Fruit fly (Drosophila melanogaster) whole organism, wandering third instar larva: Measurements from ENCODE around the gene Rsf1.

Source experiments
- Abd-B ChIP-seq: fragments of >200 bp; optimal IDR thresholded peaks from 2 replicates; lab custom pipeline; 2017; ENCODE audit warnings: missing biosample characterization, missing genetic modification characterization
- CG32264 ChIP-seq: fragments of 200-800 bp; sonication (Bioruptor generic); optimal IDR thresholded peaks from 2 replicates; lab custom pipeline; 2016; ENCODE audit warnings: missing biosample characterization, missing genetic modification characterization
- CrebA ChIP-seq: fragments of 200-800 bp; sonication (Bioruptor generic); optimal IDR thresholded peaks from 2 replicates; lab custom pipeline; 2016; ENCODE audit warnings: missing biosample characterization, mild to moderate bottlenecking, missing genetic modification characterization, borderline replicate concordance
- Dfd ChIP-seq: fragments of >200 bp; optimal IDR thresholded peaks from 2 replicates; lab custom pipeline; 2017; ENCODE audit warnings: missing biosample characterization, missing genetic modification characterization
- Dif ChIP-seq: fragments of 200-275, 200-300 bp; sonication (Bioruptor generic); optimal IDR thresholded peaks from 2 replicates; lab custom pipeline; 2018; ENCODE audit warnings: missing biosample characterization, missing genetic modification characterization; ENCODE audit not compliant: partially characterized antibody
- HLH106 ChIP-seq: fragments of 200-800 bp; optimal IDR thresholded peaks from 3 replicates; lab custom pipeline; 2019; ENCODE audit warnings: missing biosample characterization, mild to moderate bottlenecking, missing genetic modification characterization, moderate library complexity
- Hnf4 ChIP-seq: fragments of 200-800 bp; sonication (Bioruptor generic); optimal IDR thresholded peaks from 2 replicates; lab custom pipeline; 2016; ENCODE audit warnings: missing biosample characterization, mild to moderate bottlenecking, missing genetic modification characterization
- Jra ChIP-seq: sonication (Bioruptor generic); optimal IDR thresholded peaks from 2 replicates; lab custom pipeline; 2016; ENCODE audit warnings: missing biosample characterization, missing genetic modification characterization
- Mio ChIP-seq: sonication (Bioruptor generic); optimal IDR thresholded peaks from 2 replicates; lab custom pipeline; 2016; ENCODE audit warnings: missing biosample characterization, missing genetic modification characterization
- Myc ChIP-seq: fragments of >200 bp; optimal IDR thresholded peaks from 2 replicates; lab custom pipeline; 2017
- N ChIP-seq: fragments of >200 bp; optimal IDR thresholded peaks from 2 replicates; lab custom pipeline; 2018; ENCODE audit warnings: missing biosample characterization, missing external identifiers, missing genetic modification characterization
- OdsH ChIP-seq: fragments of 200-800 bp; sonication (Bioruptor generic); optimal IDR thresholded peaks from 2 replicates; lab custom pipeline; 2016; ENCODE audit warnings: missing biosample characterization, mild to moderate bottlenecking, missing genetic modification characterization
- Rel ChIP-seq, 2 experiments: fragments of 200-800 bp; sonication (Bioruptor generic) in 1 of 2; optimal IDR thresholded peaks; 2 replicates in 1 of 2; 3 replicates in 1 of 2; lab custom pipeline; 2016 to 2019; ENCODE audit warnings: mild to moderate bottlenecking in 2 of 2, missing biosample characterization in 2 of 2, missing genetic modification characterization in 2 of 2, moderate library complexity in 1 of 2
- Vsx2 ChIP-seq: fragments of 200-300, 225-300 bp; sonication (Bioruptor generic); optimal IDR thresholded peaks from 2 replicates; lab custom pipeline; 2018; ENCODE audit warnings: missing biosample characterization, missing genetic modification characterization; ENCODE audit not compliant: partially characterized antibody
- br ChIP-seq: fragments of 200-800 bp; sonication (Bioruptor generic); optimal IDR thresholded peaks from 2 replicates; lab custom pipeline; 2016; ENCODE audit warnings: missing biosample characterization, missing genetic modification characterization
- brk ChIP-seq: fragments of 200-800 bp; sonication (Bioruptor generic); optimal IDR thresholded peaks from 2 replicates; lab custom pipeline; 2016; ENCODE audit warnings: missing biosample characterization, mild to moderate bottlenecking, missing genetic modification characterization
- dl ChIP-seq, 2 experiments: fragments of 175-275, 200-275 bp in 1 of 2; fragments of 200-275 bp in 1 of 2; sonication (Bioruptor generic); optimal IDR thresholded peaks; lab custom pipeline; 2018; ENCODE audit warnings: mild to moderate bottlenecking in 2 of 2, missing biosample characterization in 2 of 2, missing genetic modification characterization in 2 of 2, moderate library complexity in 2 of 2; ENCODE audit not compliant: partially characterized antibody in 2 of 2, insufficient read depth in 1 of 2
- dmrt93B ChIP-seq: fragments of 200-800 bp; sonication (Bioruptor generic); optimal IDR thresholded peaks from 2 replicates; lab custom pipeline; 2018; ENCODE audit warnings: missing biosample characterization, mild to moderate bottlenecking, missing genetic modification characterization
- dsf ChIP-seq: sonication (Bioruptor generic); optimal IDR thresholded peaks from 2 replicates; lab custom pipeline; 2016; ENCODE audit warnings: missing biosample characterization, missing genetic modification characterization, borderline replicate concordance
- ey ChIP-seq: fragments of 200-800 bp; sonication (Bioruptor generic); optimal IDR thresholded peaks from 2 replicates; lab custom pipeline; 2016; ENCODE audit warnings: missing biosample characterization, missing genetic modification characterization
- foxo ChIP-seq, 2 experiments: fragments of 200-800 bp; sonication (Bioruptor generic); optimal IDR thresholded peaks; 2 replicates in 1 of 2; 3 replicates in 1 of 2; lab custom pipeline; 2016 to 2017; ENCODE audit warnings: missing biosample characterization in 2 of 2, missing genetic modification characterization in 2 of 2
- fru ChIP-seq: fragments of 200-800 bp; sonication (Bioruptor generic); optimal IDR thresholded peaks from 3 replicates; lab custom pipeline; 2016; ENCODE audit warnings: missing biosample characterization, mild to moderate bottlenecking, missing genetic modification characterization
- h ChIP-seq: fragments of 200-800 bp; sonication (Bioruptor generic); optimal IDR thresholded peaks from 3 replicates; lab custom pipeline; 2016; ENCODE audit warnings: missing biosample characterization, mild to moderate bottlenecking, missing genetic modification characterization
- jim ChIP-seq: fragments of 175-275, 200-325 bp; sonication (Bioruptor generic); optimal IDR thresholded peaks from 2 replicates; lab custom pipeline; 2016; ENCODE audit warnings: missing biosample characterization, mild to moderate bottlenecking, missing genetic modification characterization
- psq ChIP-seq: fragments of 200-800 bp; sonication (Bioruptor generic); optimal IDR thresholded peaks from 3 replicates; lab custom pipeline; 2017; ENCODE audit warnings: missing biosample characterization, mild to moderate bottlenecking, missing genetic modification characterization, moderate library complexity
- rgr ChIP-seq: fragments of 200-800 bp; sonication (Bioruptor generic); optimal IDR thresholded peaks from 3 replicates; lab custom pipeline; 2016; ENCODE audit warnings: missing biosample characterization, mild to moderate bottlenecking, missing genetic modification characterization
- sage ChIP-seq: fragments of 200-800 bp; sonication (Bioruptor generic); optimal IDR thresholded peaks from 2 replicates; lab custom pipeline; 2016; ENCODE audit warnings: missing biosample characterization, mild to moderate bottlenecking, missing genetic modification characterization
- sv ChIP-seq: fragments of 200-800 bp; sonication (Bioruptor generic); optimal IDR thresholded peaks from 3 replicates; lab custom pipeline; 2016; ENCODE audit warnings: missing biosample characterization, missing genetic modification characterization
- tai ChIP-seq: sonication (Bioruptor generic); optimal IDR thresholded peaks from 2 replicates; lab custom pipeline; 2016; ENCODE audit warnings: missing biosample characterization, missing genetic modification characterization
- woc ChIP-seq: sonication (Bioruptor generic); optimal IDR thresholded peaks from 2 replicates; lab custom pipeline; 2016; ENCODE audit warnings: missing biosample characterization, mild to moderate bottlenecking, missing genetic modification characterization

Rsf1 gene

dm6 chr2L:10276436-10276835 lies 13.1 kb upstream of the Rsf1 start:
- TF ChIP-seq foxo (GFP tag; optimal IDR thresholded peaks at IDR 0.05; lab: Kevin White, UChicago), result no peak
- no peak for TF ChIP-seq Myc (lab: Kevin White, UChicago)
- no peak for TF ChIP-seq sv (GFP tag; lab: Kevin White, UChicago)
- no peak for TF ChIP-seq Dfd (GFP tag; lab: Kevin White, UChicago)
- no peak for TF ChIP-seq Mio (GFP tag; lab: Kevin White, UChicago)
- TF ChIP-seq Hnf4 (GFP tag; lab: Kevin White, UChicago), result no peak
- TF ChIP-seq dsf (GFP tag; lab: Kevin White, UChicago), result no peak
- peak; percentile 18 for TF ChIP-seq psq (GFP tag; lab: Kevin White, UChicago)

- no peak for TF ChIP-seq tai (GFP tag; lab: Kevin White, UChicago)
- no peak for TF ChIP-seq jim
- no peak for TF ChIP-seq Mio (GFP tag; lab: Kevin White, UChicago)
- TF ChIP-seq sage (GFP tag; lab: Kevin White, UChicago), result no peak
- TF ChIP-seq foxo (GFP tag; optimal IDR thresholded peaks at IDR 0.05; lab: Kevin White, UChicago), result no peak
Observed at dm6 chr2L:10272224-10272623, 8.9 kb upstream of the Rsf1 start, which contains the start of gene trk. TSS of gene trk (minus strand) at chr2L:10272324.

dm6 chr2L:10269854-10270253 lies 6.5 kb upstream of the Rsf1 start, which contains the start of gene Mulk:
TSS of gene Mulk (plus strand) at chr2L:10270051.
- TF ChIP-seq Rel (GFP tag; optimal IDR thresholded peaks at IDR 0.05; lab: Kevin White, UChicago) (no peak), Rel (tag; optimal IDR thresholded peaks at IDR 0.05; lab: Kevin White, UChicago) (no peak), foxo (GFP tag; optimal IDR thresholded peaks at IDR 0.05; lab: Kevin White, UChicago) (peak in 1 of 2 experiments; percentile 50), sage (GFP tag; lab: Kevin White, UChicago) (peak; percentile 67)
- TF ChIP-seq, all 38 proteins: peak for 2

- no peak for TF ChIP-seq br
- no peak for TF ChIP-seq CG32264 (GFP tag; lab: Kevin White, UChicago)
- TF ChIP-seq Myc (lab: Kevin White, UChicago), result peak; percentile 26
- TF ChIP-seq h (GFP tag; lab: Kevin White, UChicago), result no peak
- no peak for TF ChIP-seq dsf (GFP tag; lab: Kevin White, UChicago)
Observed at dm6 chr2L:10268688-10269087, 5.3 kb upstream of the Rsf1 start, which contains the start of gene CG4957. TSS of gene CG4957 (plus strand) at chr2L:10268872.

dm6 chr2L:10266511-10266910 lies 3.2 kb upstream of the Rsf1 start, which contains the start of gene CG4953:
TSS of gene CG4953 (plus strand) at chr2L:10266703.
- TF ChIP-seq jim, result no peak
- no peak for TF ChIP-seq ey (GFP tag; lab: Kevin White, UChicago)
- no peak for TF ChIP-seq Abd-B
- no peak for TF ChIP-seq rgr (GFP tag; lab: Kevin White, UChicago)
- TF ChIP-seq fru (GFP tag; lab: Kevin White, UChicago), result no peak
- no peak for TF ChIP-seq OdsH (GFP tag; lab: Kevin White, UChicago)
- TF ChIP-seq brk (GFP tag; lab: Kevin White, UChicago), result no peak
- TF ChIP-seq dmrt93B (GFP tag; lab: Kevin White, UChicago), result no peak
- TF ChIP-seq Dif (GFP tag; lab: Kevin White, UChicago), result no peak
- no peak for TF ChIP-seq N (GFP tag; lab: Kevin White, UChicago)
- TF ChIP-seq Jra (GFP tag; lab: Kevin White, UChicago), result no peak
- no peak for TF ChIP-seq CrebA
- TF ChIP-seq foxo (GFP tag; optimal IDR thresholded peaks at IDR 0.05; lab: Kevin White, UChicago), result no peak
- no peak for TF ChIP-seq dl (GFP tag; optimal IDR thresholded peaks at IDR 0.05; lab: Kevin White, UChicago; ENCODE audit: insufficient read depth in 1 of 2, partially characterized antibody in 2 of 2)
- no peak for TF ChIP-seq Vsx2
- TF ChIP-seq Myc (lab: Kevin White, UChicago), result no peak
- TF ChIP-seq woc (GFP tag; lab: Kevin White, UChicago), result no peak
- no peak for TF ChIP-seq Hnf4 (GFP tag; lab: Kevin White, UChicago)
- no peak for TF ChIP-seq HLH106 (tag; lab: Kevin White, UChicago)
- TF ChIP-seq Dfd (GFP tag; lab: Kevin White, UChicago), result no peak
- TF ChIP-seq, all 38 proteins: peak for 0
